Fruit fly (Drosophila melanogaster): ENCODE results near the gene Sema1a.

Sema1a gene

dm6 chr2L:8574947-8575346, 33.0 kb downstream of the Sema1a start (continued):
- TF ChIP-seq pros (GFP tag; optimal IDR thresholded peaks at IDR 0.05) (no peak), Bteb2 (GFP tag; optimal IDR thresholded peaks at IDR 0.05) (peak; percentile 9), CG3407 (GFP tag; optimal IDR thresholded peaks at IDR 0.05) (peak; percentile 87), Fer2 (tag; optimal IDR thresholded peaks at IDR 0.05) (no peak), pho (GFP tag; optimal IDR thresholded peaks at IDR 0.05) (no peak), CG2199 (GFP tag; IDR thresholded peaks at IDR 0.05) (peak; percentile 86; the same call in 2 of the 3 replicates), Chrac-16 (GFP tag; optimal IDR thresholded peaks at IDR 0.05) (peak; percentile 81), ems (GFP tag; optimal IDR thresholded peaks at IDR 0.05) (peak; percentile 60), CG8944 (GFP tag; optimal IDR thresholded peaks at IDR 0.05) (peak; percentile 19), Rfx (GFP tag; IDR thresholded peaks at IDR 0.05) (peak; percentile 54), CG8281 (tag; optimal IDR thresholded peaks at IDR 0.05) (peak; percentile 66), CG17359 (tag; optimal IDR thresholded peaks at IDR 0.05) (peak; percentile 92), CG10267 (tag; optimal IDR thresholded peaks at IDR 0.05) (peak; percentile 84), Ssrp (tag; optimal IDR thresholded peaks at IDR 0.05) (peak; percentile 90), ranshi (GFP tag; IDR thresholded peaks at IDR 0.05) (peak; percentile 90), Nf-YB (GFP tag; optimal IDR thresholded peaks at IDR 0.05) (peak; percentile 66), ase (GFP tag; IDR thresholded peaks at IDR 0.05) (peak; percentile 91), CG11504 (tag; optimal IDR thresholded peaks at IDR 0.05) (peak; percentile 90), Hr51 (GFP tag; optimal IDR thresholded peaks at IDR 0.05) (peak; percentile 8 to 88), az2 (GFP tag; optimal IDR thresholded peaks at IDR 0.05) (peak; percentile 90), chm (GFP tag; IDR thresholded peaks at IDR 0.05) (peak; percentile 89), bigmax (GFP tag; optimal IDR thresholded peaks at IDR 0.05) (no peak), CG8290 (GFP tag; optimal IDR thresholded peaks at IDR 0.05) (peak; percentile 62), CG8290 (tag; optimal IDR thresholded peaks at IDR 0.05) (peak; percentile 44 to 66), CG12744 (GFP tag; optimal IDR thresholded peaks at IDR 0.05) (no peak), ato (GFP tag; IDR thresholded peaks at IDR 0.05; ENCODE audit: partially characterized antibody) (no peak), Adf1 (GFP tag; IDR thresholded peaks at IDR 0.05) (no peak), caup (GFP tag; optimal IDR thresholded peaks at IDR 0.05; ENCODE audit: severe bottlenecking) (peak; percentile 29), D19B (GFP tag; optimal IDR thresholded peaks at IDR 0.05) (no peak), Side (GFP tag; optimal IDR thresholded peaks at IDR 0.05) (peak; percentile 2), rib (GFP tag; IDR thresholded peaks at IDR 0.05) (no peak), ken (GFP tag; IDR thresholded peaks at IDR 0.05) (peak; percentile 90), GATAe (GFP tag; conservative IDR thresholded peaks at IDR 0.05) (no peak), sqz (GFP tag; optimal IDR thresholded peaks at IDR 0.05) (peak; percentile 54), CG11560 (tag; IDR thresholded peaks at IDR 0.05) (peak; percentile 57; the same call in 2 of the 3 replicates), sr (GFP tag; IDR thresholded peaks at IDR 0.05) (0 out of 3 replicates have a peak, but pooled peaks have one; percentile 19), phol (tag; optimal IDR thresholded peaks at IDR 0.05) (peak; percentile 89), chn (GFP tag; optimal IDR thresholded peaks at IDR 0.05) (peak; percentile 70), Mes4 (GFP tag; optimal IDR thresholded peaks at IDR 0.05) (no peak), CG12104 (GFP tag; optimal IDR thresholded peaks at IDR 0.05) (peak; percentile 61), nerfin-2 (GFP tag; IDR thresholded peaks at IDR 0.05; ENCODE audit: partially characterized antibody) (no peak), btn (GFP tag; optimal IDR thresholded peaks at IDR 0.05) (no peak), CG6254 (GFP tag; optimal IDR thresholded peaks at IDR 0.05) (peak; percentile 90), stwl (tag; optimal IDR thresholded peaks at IDR 0.05) (peak; percentile 56), fd96Cb (tag; optimal IDR thresholded peaks at IDR 0.05) (peak; percentile 91), vvl (GFP tag; IDR thresholded peaks at IDR 0.05) (peak; percentile 96), CG6272 (GFP tag; IDR thresholded peaks at IDR 0.05) (peak; percentile 80), cg (GFP tag; optimal IDR thresholded peaks at IDR 0.05) (no peak), ftz-f1 (GFP tag; optimal IDR thresholded peaks at IDR 0.05) (no peak), Elba2 (GFP tag; optimal IDR thresholded peaks at IDR 0.05) (peak; percentile 50), mirr (GFP tag; optimal IDR thresholded peaks at IDR 0.05) (no peak)

Data from whole organism, embryonic.